Fruit fly (Drosophila melanogaster) Kc167 (cell line): Measurements from ENCODE around the gene Socs16D.

ENCODE experiments used
- Myc ChIP-seq: fragments of >200 bp; optimal IDR thresholded peaks from 2 replicates; lab custom pipeline; 2017; ENCODE audit warnings: missing external identifiers
- Sin3A ChIP-seq: fragments of >200 bp; optimal IDR thresholded peaks from 2 replicates; lab custom pipeline; 2018; ENCODE audit warnings: missing external identifiers
- h ChIP-seq: fragments of >200 bp; optimal IDR thresholded peaks from 3 replicates; lab custom pipeline; 2018; ENCODE audit warnings: missing external identifiers
- insv ChIP-seq: fragments of >200 bp; optimal IDR thresholded peaks from 3 replicates; lab custom pipeline; 2018; ENCODE audit warnings: missing external identifiers
- psq ChIP-seq: fragments of >200 bp; optimal IDR thresholded peaks from 2 replicates; lab custom pipeline; 2017; ENCODE audit warnings: missing external identifiers
- ttk ChIP-seq: sonication (Bioruptor generic); optimal IDR thresholded peaks from 2 replicates; lab custom pipeline; 2017; ENCODE audit warnings: missing external identifiers

Socs16D gene

DNA sequence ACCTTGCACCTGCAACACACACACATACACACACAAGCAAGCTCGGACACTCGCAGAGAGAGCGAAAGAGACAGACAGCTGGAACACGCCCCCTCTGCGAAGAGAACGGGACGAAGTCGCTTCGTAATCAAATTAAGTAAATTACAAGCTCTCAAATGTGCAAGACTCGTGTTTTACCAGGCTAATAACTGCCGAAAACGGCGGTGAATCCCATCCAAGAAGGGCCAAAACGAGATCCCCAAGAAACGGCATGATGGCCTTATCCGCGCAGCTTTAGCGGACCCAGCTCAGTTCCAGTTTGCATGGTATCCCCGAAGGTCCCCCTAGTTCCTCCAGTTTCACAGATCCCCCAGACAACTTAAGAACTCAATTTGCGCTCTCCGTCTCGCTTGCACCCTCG, 23.3 kb downstream of the Socs16D start:
- TF ChIP-seq h (lab: Kevin White, UChicago) (no peak), insv (lab: Kevin White, UChicago) (no peak), Myc (lab: Kevin White, UChicago) (no peak), ttk (lab: Kevin White, UChicago) (no peak), psq (lab: Kevin White, UChicago) (no peak), Sin3A (lab: Kevin White, UChicago) (no peak)

DNA sequence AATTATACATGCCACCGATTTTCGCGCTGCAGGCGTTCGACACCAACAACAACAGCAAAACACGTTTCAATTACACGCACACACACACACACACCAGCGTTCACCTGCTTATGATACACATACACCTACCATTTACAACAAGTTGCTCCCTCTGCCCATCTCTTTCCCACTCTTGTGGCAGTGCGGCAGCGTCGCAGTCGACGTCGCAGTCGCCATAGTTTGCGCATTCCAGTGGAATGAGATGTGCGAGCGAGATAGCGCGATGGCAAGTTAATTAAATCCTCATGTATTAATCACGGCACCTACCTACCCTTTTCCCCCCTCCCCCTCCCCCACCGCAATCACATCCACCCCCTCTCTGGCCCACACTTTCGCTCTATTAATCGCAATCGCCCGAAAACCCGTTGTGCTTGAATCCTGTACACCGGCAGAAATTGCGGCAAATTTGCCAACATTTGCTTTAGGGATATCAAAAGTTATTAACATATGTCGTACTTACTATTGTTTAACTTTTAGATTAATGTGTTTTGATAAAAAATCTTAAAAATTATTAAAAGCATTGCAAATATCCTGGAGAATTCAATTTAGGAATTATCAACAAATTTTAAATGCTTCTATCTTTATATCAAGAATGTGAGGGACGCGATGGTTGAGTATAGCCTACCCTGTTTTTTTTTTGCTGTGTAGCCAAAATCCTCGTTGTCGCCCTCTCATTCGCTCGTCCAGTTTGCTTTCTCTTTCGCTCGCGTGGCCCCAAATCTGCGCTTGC, 24.8 kb downstream of the Socs16D start:
- TF ChIP-seq insv (lab: Kevin White, UChicago) (no peak), psq (lab: Kevin White, UChicago) (no peak), h (lab: Kevin White, UChicago) (no peak)

DNA sequence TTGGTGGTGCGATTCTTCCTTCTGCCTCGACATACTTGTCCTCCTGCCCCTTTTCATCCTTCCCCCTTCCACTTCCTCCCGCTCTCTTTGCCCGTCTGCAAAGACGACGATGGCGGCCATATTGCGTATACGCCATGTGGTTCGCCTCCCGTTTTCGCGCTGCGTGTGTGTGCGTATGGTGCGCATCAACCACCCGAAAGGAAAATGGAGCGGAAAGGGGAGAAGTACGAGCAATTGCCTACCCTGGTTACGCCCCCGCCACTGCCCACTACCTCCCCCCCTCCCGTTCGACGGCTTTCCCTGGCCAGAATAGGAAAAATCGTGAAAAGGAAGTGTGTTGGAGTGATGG, 27.6 kb downstream of the Socs16D start:
- TF ChIP-seq Myc (lab: Kevin White, UChicago) (no peak), Sin3A (lab: Kevin White, UChicago) (no peak), insv (lab: Kevin White, UChicago) (no peak), ttk (lab: Kevin White, UChicago) (no peak), psq (lab: Kevin White, UChicago) (no peak), h (lab: Kevin White, UChicago) (no peak)

DNA sequence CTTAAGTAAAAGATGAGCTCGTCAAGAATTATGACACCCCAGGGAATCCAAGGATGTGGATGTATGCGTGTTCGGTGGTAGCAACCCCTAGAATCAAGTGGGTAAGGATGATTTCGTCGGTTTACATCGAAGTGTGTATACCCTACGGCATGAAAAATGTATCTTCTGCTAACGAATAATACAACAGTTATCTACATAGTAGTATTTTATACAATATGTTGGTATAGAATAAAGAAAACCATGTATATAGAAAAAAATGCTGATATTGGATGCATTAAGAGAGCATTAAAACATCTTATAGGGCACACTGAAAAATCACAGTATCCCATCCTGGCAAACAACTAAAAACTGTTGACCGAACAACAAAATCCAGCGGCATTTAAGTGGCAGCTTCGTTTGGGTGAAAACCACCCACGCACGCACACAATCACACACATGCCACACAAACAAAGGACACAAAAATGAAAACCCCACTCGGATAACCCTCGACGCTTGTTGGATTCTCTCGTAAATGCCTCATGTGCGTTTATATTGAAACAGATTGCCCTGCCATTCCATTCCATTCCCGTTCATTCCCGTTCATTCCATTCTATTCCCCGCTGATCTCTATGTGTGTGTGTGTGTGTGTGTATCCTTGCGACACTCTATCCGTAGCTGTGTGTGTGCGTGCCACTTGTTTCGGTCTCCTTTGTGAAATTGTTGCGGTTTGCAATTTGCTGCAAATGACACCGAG, 28.1 kb downstream of the Socs16D start:
- TF ChIP-seq ttk (lab: Kevin White, UChicago) (no peak), Myc (lab: Kevin White, UChicago) (no peak), insv (lab: Kevin White, UChicago) (no peak), Sin3A (lab: Kevin White, UChicago) (no peak), h (lab: Kevin White, UChicago) (no peak), psq (lab: Kevin White, UChicago) (no peak)

DNA sequence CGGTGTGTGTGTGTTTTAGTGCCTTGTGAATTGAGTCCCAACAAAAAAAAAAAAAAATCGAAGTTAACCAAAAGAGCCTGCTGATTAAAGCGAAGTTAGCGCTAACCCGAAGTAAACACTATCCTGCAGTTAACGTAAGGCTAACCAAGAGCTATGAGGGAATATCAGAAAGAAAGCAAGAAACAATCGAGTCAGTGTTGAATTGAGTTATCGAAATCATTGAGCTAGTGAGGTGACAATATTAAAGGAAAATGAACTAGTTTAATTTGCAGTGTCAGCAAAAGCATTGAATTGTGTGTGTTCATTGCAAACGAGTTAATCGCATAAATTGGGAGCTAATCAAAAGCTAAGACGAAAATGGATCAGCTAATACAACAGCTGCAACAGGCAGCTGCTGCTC, 36.7 kb downstream of the Socs16D start, which contains the start of gene OdsH:
Gene OdsH, plus strand, starts transcription at position 301 of the 400 bp plus-strand sequence.
- TF ChIP-seq insv (lab: Kevin White, UChicago) (no peak), Sin3A (lab: Kevin White, UChicago) (no peak)

DNA sequence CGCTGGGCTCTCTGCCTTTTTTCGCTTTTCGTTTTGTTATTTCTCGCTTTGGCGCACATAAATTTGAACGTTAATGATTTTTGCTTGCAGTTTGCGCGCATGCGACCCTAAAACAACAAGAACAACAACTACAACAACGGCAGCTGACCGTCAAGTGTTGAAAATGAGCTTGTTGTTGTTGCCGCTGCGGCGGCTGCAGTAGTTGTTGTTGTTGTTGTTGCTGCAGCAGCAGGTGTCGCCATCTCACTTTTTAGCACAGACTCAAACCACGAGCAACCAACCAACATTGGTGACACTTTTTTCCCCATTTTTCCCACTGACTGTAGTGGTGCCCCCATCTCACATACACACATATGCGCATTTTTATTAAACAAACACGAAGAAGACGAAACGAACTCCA, 37.3 kb downstream of the Socs16D start:
- TF ChIP-seq Sin3A (lab: Kevin White, UChicago) = no peak
- no peak for TF ChIP-seq Myc (lab: Kevin White, UChicago)
- no peak for TF ChIP-seq psq (lab: Kevin White, UChicago)
- TF ChIP-seq insv (lab: Kevin White, UChicago) = no peak

DNA sequence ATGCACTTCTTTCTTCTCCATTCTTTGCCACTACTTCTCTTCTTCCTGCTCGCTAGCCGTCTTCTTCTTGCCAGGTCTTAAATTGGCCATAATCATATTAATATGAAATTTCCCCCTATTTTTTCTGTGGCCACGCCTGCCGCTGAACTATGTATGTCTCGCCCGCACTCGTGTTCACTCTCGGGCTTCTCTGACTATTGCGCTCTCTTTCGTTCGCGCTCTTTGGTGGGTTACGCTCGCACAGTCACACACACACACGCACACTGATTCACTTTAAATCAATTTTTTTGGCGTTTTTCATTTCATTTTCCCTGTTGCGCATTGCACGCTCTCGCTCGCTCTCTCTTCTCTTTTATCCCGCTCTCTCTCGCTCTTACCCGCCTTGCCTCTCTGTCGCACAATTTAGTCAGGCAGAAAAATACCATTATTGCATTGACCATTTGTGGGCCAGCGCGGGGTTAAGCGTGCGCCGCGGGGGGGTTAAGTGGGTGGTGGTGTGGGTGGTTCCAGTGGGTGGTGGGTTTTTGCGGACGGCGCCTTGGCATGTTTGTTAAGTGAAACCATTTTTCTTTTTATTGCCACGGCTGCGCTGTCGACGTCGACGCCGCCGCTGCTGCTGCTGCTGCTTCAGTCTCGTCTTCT, 37.8 kb downstream of the Socs16D start:
- TF ChIP-seq ttk (lab: Kevin White, UChicago) (no peak), Sin3A (lab: Kevin White, UChicago) (no peak), h (lab: Kevin White, UChicago) (no peak), Myc (lab: Kevin White, UChicago) (no peak), psq (lab: Kevin White, UChicago) (no peak), insv (lab: Kevin White, UChicago) (no peak)

DNA sequence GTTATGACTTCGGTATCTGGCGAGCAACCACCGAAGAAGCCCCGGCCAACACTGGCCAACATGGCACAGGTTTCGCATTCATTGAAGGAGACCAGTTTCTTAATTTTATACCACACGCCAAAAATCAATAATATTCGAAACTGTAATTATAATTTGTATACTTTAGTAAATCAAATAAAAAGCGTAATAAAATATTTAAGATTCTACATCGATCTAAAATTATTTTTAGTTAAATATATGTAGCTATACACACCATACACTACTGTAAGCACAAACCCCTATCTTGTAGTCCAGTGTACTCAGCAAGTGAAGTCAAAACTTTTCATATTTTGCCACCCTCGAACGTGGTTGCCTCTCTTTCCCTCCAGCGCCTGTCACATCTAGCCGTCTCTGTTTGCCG, 45.3 kb downstream of the Socs16D start:
- TF ChIP-seq ttk (lab: Kevin White, UChicago) (no peak), Myc (lab: Kevin White, UChicago) (no peak), Sin3A (lab: Kevin White, UChicago) (no peak), insv (lab: Kevin White, UChicago) (no peak), psq (lab: Kevin White, UChicago) (no peak), h (lab: Kevin White, UChicago) (no peak)

DNA sequence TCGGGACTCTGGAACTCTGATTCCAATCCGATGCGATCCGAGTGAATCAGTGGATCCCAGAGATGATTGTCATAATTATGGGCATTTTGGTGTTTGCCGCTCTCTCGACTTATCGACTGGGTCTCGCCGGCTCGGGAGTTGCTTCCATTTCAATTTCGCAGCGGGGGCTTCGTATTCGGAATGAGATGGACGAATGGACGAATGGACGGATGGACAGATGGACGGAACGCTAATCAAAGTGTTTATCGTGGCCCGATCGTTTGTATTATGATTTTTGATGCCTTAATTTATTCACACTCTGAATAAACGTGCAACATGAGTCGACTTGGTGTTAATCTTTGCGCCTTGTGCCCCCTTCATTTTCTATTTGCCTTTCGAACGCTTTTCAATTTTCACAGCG, 46.5 kb downstream of the Socs16D start:
- TF ChIP-seq h (lab: Kevin White, UChicago) (no peak), ttk (lab: Kevin White, UChicago) (no peak)

DNA sequence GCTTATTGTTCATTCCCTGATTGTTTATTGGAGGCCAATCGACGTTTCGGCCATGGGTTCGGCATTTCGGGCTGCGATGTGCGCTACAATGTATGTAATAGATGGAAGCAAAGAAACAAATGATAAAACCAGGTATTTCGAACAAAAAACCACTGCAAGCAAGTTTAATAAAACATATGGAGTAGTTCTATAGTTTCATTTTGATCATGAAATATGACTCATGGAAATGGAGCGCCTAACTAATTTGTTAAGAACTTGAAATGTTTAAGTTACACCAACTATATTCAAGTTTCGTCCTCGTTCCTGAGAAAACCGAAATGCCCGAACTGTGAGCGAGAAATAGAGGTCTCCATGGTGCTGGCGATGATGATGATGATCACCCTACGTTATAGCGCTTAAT, 47.1 kb downstream of the Socs16D start:
- TF ChIP-seq ttk (lab: Kevin White, UChicago) (no peak), Sin3A (lab: Kevin White, UChicago) (no peak), psq (lab: Kevin White, UChicago) (no peak), h (lab: Kevin White, UChicago) (no peak), Myc (lab: Kevin White, UChicago) (no peak), insv (lab: Kevin White, UChicago) (no peak)

DNA sequence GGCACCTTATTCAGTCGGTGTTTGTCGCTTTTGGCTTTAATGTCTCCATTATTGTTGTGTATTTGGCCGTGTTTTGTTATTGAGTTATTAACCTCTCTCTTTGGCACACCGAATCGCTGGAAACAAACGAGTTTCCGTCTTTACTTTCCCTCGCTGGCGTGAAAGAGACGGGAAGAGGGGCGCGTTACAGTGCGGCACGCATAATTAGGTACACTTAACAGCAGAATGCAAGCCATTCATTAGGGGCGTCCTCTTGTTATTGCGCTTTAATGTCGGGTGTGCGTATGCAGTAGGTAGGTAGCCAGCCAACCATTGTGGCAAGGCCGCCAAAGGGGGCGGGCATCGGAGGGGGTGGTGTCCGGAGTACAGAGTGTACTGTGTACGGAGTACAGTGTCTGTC, 52.8 kb downstream of the Socs16D start:
- no peak for TF ChIP-seq ttk (lab: Kevin White, UChicago)
- TF ChIP-seq h (lab: Kevin White, UChicago) = no peak
- TF ChIP-seq insv (lab: Kevin White, UChicago) = no peak
- TF ChIP-seq Sin3A (lab: Kevin White, UChicago) = no peak
- no peak for TF ChIP-seq Myc (lab: Kevin White, UChicago)
- no peak for TF ChIP-seq psq (lab: Kevin White, UChicago)
